1 fruit fly cellular context compared by ENCODE assay signal in genomic region chr3R:20735405-20735804, dm6.
TF ChIP-seq lines count a peak whose summit lies in the region.

Gene Cdk2, plus strand, starts transcription at chr3R:20735623.

TF ChIP-seq in whole organism, embryonic, 481 proteins besides CTCF, POLR2A, EP300 and RAD21 (continued from another document):
- peak; percentile 29 for TF ChIP-seq HLH54F (GFP tag; optimal IDR thresholded peaks at IDR 0.05; lab: Kevin White, UChicago)
- TF ChIP-seq toy (GFP tag; IDR thresholded peaks at IDR 0.05; lab: Robert Waterston, UW), result no peak
- no peak for TF ChIP-seq Atf3 (GFP tag; optimal IDR thresholded peaks at IDR 0.05; lab: Kevin White, UChicago)
- TF ChIP-seq chn (GFP tag; optimal IDR thresholded peaks at IDR 0.05; lab: Kevin White, UChicago), result no peak
- no peak for TF ChIP-seq tap (tag; optimal IDR thresholded peaks at IDR 0.05; lab: Kevin White, UChicago)
- TF ChIP-seq NfI (GFP tag; optimal IDR thresholded peaks at IDR 0.05; lab: Kevin White, UChicago), result no peak
- TF ChIP-seq CG1832 (GFP tag; optimal IDR thresholded peaks at IDR 0.05; lab: Kevin White, UChicago), result no peak
- peak; percentile 63 for TF ChIP-seq CG4617 (GFP tag; optimal IDR thresholded peaks at IDR 0.05; lab: Kevin White, UChicago; ENCODE audit: borderline replicate concordance)
- TF ChIP-seq phol (tag; optimal IDR thresholded peaks at IDR 0.05; lab: Kevin White, UChicago), result peak; percentile 37
- no peak for TF ChIP-seq HLHmδ (GFP tag; optimal IDR thresholded peaks at IDR 0.05; lab: Kevin White, UChicago)
- no peak for TF ChIP-seq grau (tag; optimal IDR thresholded peaks at IDR 0.05; lab: Kevin White, UChicago)
- TF ChIP-seq CG9876 (GFP tag; optimal IDR thresholded peaks at IDR 0.05; lab: Kevin White, UChicago), result no peak
- peak; percentile 81 for TF ChIP-seq nerfin-2 (GFP tag; IDR thresholded peaks at IDR 0.05; lab: Robert Waterston, UW; ENCODE audit: partially characterized antibody)
- TF ChIP-seq CG11504 (tag; optimal IDR thresholded peaks at IDR 0.05; lab: Kevin White, UChicago), result peak; percentile 56
- no peak for TF ChIP-seq Neu2 (GFP tag; optimal IDR thresholded peaks at IDR 0.05; lab: Kevin White, UChicago; ENCODE audit: borderline replicate concordance)
- TF ChIP-seq Doc2 (GFP tag; IDR thresholded peaks at IDR 0.05; lab: Robert Waterston, UW), result no peak
- TF ChIP-seq Opbp (GFP tag; IDR thresholded peaks at IDR 0.05; lab: Robert Waterston, UW; ENCODE audit: partially characterized antibody), result peak; percentile 95
- TF ChIP-seq sens (GFP tag; lab: Kevin White, UChicago), result peak; percentile 80
- no peak for TF ChIP-seq odd (GFP tag; optimal IDR thresholded peaks at IDR 0.05; lab: Kevin White, UChicago)
- no peak for TF ChIP-seq tio (GFP tag; optimal IDR thresholded peaks at IDR 0.05; lab: Kevin White, UChicago)
- no peak for TF ChIP-seq bowl (GFP tag; IDR thresholded peaks at IDR 0.05; lab: Robert Waterston, UW)
- no peak for TF ChIP-seq Rx (GFP tag; IDR thresholded peaks at IDR 0.05; lab: Robert Waterston, UW)
- TF ChIP-seq C15 (GFP tag; IDR thresholded peaks at IDR 0.05; lab: Robert Waterston, UW), result no peak
- peak; percentile 39 for TF ChIP-seq Sox102F (GFP tag; optimal IDR thresholded peaks at IDR 0.05; lab: Kevin White, UChicago)
- TF ChIP-seq ranshi (GFP tag; IDR thresholded peaks at IDR 0.05; lab: Robert Waterston, UW), result peak; percentile 37; the same call in 1 of the 2 replicates
- no peak for TF ChIP-seq CG2875 (GFP tag; optimal IDR thresholded peaks at IDR 0.05; lab: Kevin White, UChicago)
- no peak for TF ChIP-seq fd64A (GFP tag; optimal IDR thresholded peaks at IDR 0.05; lab: Kevin White, UChicago)
- no peak for TF ChIP-seq Ssrp (tag; optimal IDR thresholded peaks at IDR 0.05; lab: Kevin White, UChicago)
- no peak for TF ChIP-seq dysf (GFP tag; IDR thresholded peaks at IDR 0.05; lab: Robert Waterston, UW)
- no peak for TF ChIP-seq Hand (GFP tag; optimal IDR thresholded peaks at IDR 0.05; lab: Kevin White, UChicago)
- no peak for TF ChIP-seq CG17912 (GFP tag; optimal IDR thresholded peaks at IDR 0.05; lab: Kevin White, UChicago)
- TF ChIP-seq Mes4 (GFP tag; optimal IDR thresholded peaks at IDR 0.05; lab: Kevin White, UChicago), result no peak
- peak; percentile 83 for TF ChIP-seq YL-1 (GFP tag; optimal IDR thresholded peaks at IDR 0.05; lab: Kevin White, UChicago)
- no peak for TF ChIP-seq CG11560 (tag; IDR thresholded peaks at IDR 0.05; lab: Robert Waterston, UW)
- TF ChIP-seq zf30C (GFP tag; optimal IDR thresholded peaks at IDR 0.05; lab: Kevin White, UChicago), result no peak
- no peak for TF ChIP-seq CG13424 (tag; optimal IDR thresholded peaks at IDR 0.05; lab: Kevin White, UChicago)
- no peak for TF ChIP-seq br (optimal IDR thresholded peaks at IDR 0.05; lab: Kevin White, UChicago)
- peak; percentile 34 for TF ChIP-seq Xbp1 (GFP tag; optimal IDR thresholded peaks at IDR 0.05; lab: Kevin White, UChicago)
- no peak for TF ChIP-seq crol (GFP tag; IDR thresholded peaks at IDR 0.05; lab: Robert Waterston, UW)
- TF ChIP-seq CG2120 (GFP tag; optimal IDR thresholded peaks at IDR 0.05; lab: Kevin White, UChicago), result peak; percentile 51
- peak; percentile 7 for TF ChIP-seq CG33213 (GFP tag; optimal IDR thresholded peaks at IDR 0.05; lab: Kevin White, UChicago)
- TF ChIP-seq CG18476 (GFP tag; optimal IDR thresholded peaks at IDR 0.05; lab: Kevin White, UChicago), result no peak
- TF ChIP-seq dpn (GFP tag; optimal IDR thresholded peaks at IDR 0.05; lab: Kevin White, UChicago), result peak; percentile 12 to 23
- no peak for TF ChIP-seq PHDP (tag; optimal IDR thresholded peaks at IDR 0.05; lab: Kevin White, UChicago)
- no peak for TF ChIP-seq jing (GFP tag; optimal IDR thresholded peaks at IDR 0.05; lab: Kevin White, UChicago)
- TF ChIP-seq row (GFP tag; IDR thresholded peaks at IDR 0.05; lab: Robert Waterston, UW), result peak; percentile 86
- no peak for TF ChIP-seq Taf1 (GFP tag; IDR thresholded peaks at IDR 0.05; lab: Robert Waterston, UW)
- TF ChIP-seq CG12104 (GFP tag; optimal IDR thresholded peaks at IDR 0.05; lab: Kevin White, UChicago), result no peak
- TF ChIP-seq CG8281 (tag; optimal IDR thresholded peaks at IDR 0.05; lab: Kevin White, UChicago), result no peak
- TF ChIP-seq tin (GFP tag; optimal IDR thresholded peaks at IDR 0.05; lab: Kevin White, UChicago), result no peak
